Fruit fly (Drosophila melanogaster) whole organism, embryonic: ENCODE results near the gene dah.

Experiments used
- Ada2b ChIP-seq: fragments of 200-800 bp; sonication (Bioruptor generic); IDR thresholded peaks from 2 replicates; pipeline ENCODE4 v1.3.6; 2022; ENCODE audit warnings: missing biosample characterization, missing genetic modification characterization
- Awh ChIP-seq: fragments of 200-800 bp; sonication (Bioruptor generic); IDR thresholded peaks from 2 replicates; pipeline ENCODE4, ENCODE4 v1.3.6; 2022; ENCODE audit warnings: missing biosample characterization, missing genetic modification characterization
- C15 ChIP-seq: fragments of 200-800 bp; sonication (Bioruptor generic); IDR thresholded peaks from 3 replicates; pipeline ENCODE4 v1.3.6; 2022; ENCODE audit warnings: missing biosample characterization, missing genetic modification characterization
- CG10366 ChIP-seq: fragments of 200-800 bp; sonication (Bioruptor generic); IDR thresholded peaks from 2 replicates; pipeline ENCODE4 v1.3.6; 2022; ENCODE audit warnings: missing biosample characterization, missing genetic modification characterization
- CG11560 ChIP-seq: fragments of 200-800 bp; sonication (Bioruptor generic); IDR thresholded peaks from 3 replicates; pipeline ENCODE4 v1.3.6; 2022; ENCODE audit warnings: missing biosample characterization, missing genetic modification characterization
- CG11695 ChIP-seq: fragments of 200-800 bp; sonication (Bioruptor generic); IDR thresholded peaks from 3 replicates; pipeline ENCODE4 v1.3.6; 2022; ENCODE audit warnings: missing biosample characterization, missing genetic modification characterization
- CG11723 ChIP-seq: fragments of 200-800 bp; sonication (Bioruptor generic); optimal IDR thresholded peaks from 2 replicates; lab custom pipeline; 2017; ENCODE audit warnings: missing biosample characterization, mild to moderate bottlenecking, missing genetic modification characterization
- CG12659 ChIP-seq: fragments of 200-800 bp; sonication (Bioruptor generic); optimal IDR thresholded peaks from 3 replicates; lab custom pipeline; 2017; ENCODE audit warnings: mild to moderate bottlenecking, missing biosample characterization, missing genetic modification reagents, missing genetic modification characterization
- CG17359 ChIP-seq: fragments of 200-800 bp; sonication (Bioruptor generic); optimal IDR thresholded peaks from 3 replicates; lab custom pipeline; 2018; ENCODE audit warnings: missing biosample characterization, mild to moderate bottlenecking, missing genetic modification characterization, moderate library complexity
- CG1792 ChIP-seq: fragments of 200-800 bp; sonication (Bioruptor generic); optimal IDR thresholded peaks from 2 replicates; lab custom pipeline; 2016; ENCODE audit warnings: missing biosample characterization, missing genetic modification characterization
- CG18476 ChIP-seq: fragments of 200-800 bp; sonication (Bioruptor generic); optimal IDR thresholded peaks from 2 replicates; lab custom pipeline; 2016; ENCODE audit warnings: missing biosample characterization, mild to moderate bottlenecking, missing genetic modification characterization
- CG18599 ChIP-seq: fragments of 200-800 bp; sonication (Bioruptor generic); optimal IDR thresholded peaks from 3 replicates; lab custom pipeline; 2017; ENCODE audit warnings: missing biosample characterization, missing genetic modification characterization, mild to moderate bottlenecking, moderate library complexity, missing genetic modification reagents
- CG30020 ChIP-seq: fragments of 200-800 bp; optimal IDR thresholded peaks from 2 replicates; lab custom pipeline; 2019; ENCODE audit warnings: missing biosample characterization, mild to moderate bottlenecking, missing genetic modification characterization, moderate library complexity
- CG31388 ChIP-seq: fragments of 200-800 bp; sonication (Bioruptor generic); optimal IDR thresholded peaks from 2 replicates; lab custom pipeline; 2016; ENCODE audit warnings: missing biosample characterization, missing genetic modification characterization
- CG3838 ChIP-seq: fragments of 200-800 bp; sonication (Bioruptor generic); optimal IDR thresholded peaks from 3 replicates; lab custom pipeline; 2016; ENCODE audit warnings: missing biosample characterization, missing genetic modification characterization
- CG3847 ChIP-seq: fragments of 200-800 bp; sonication (Bioruptor generic); IDR thresholded peaks from 2 replicates; pipeline ENCODE4 v1.3.6; 2022; ENCODE audit warnings: missing biosample characterization, missing genetic modification characterization
- CG4282 ChIP-seq: fragments of 200-800 bp; sonication (Bioruptor generic); optimal IDR thresholded peaks from 2 replicates; lab custom pipeline; 2016; ENCODE audit warnings: missing biosample characterization, missing genetic modification characterization
- CG8388 ChIP-seq: fragments of 200-800 bp; sonication (Bioruptor generic); optimal IDR thresholded peaks from 2 replicates; lab custom pipeline; 2019; ENCODE audit warnings: missing biosample characterization, mild to moderate bottlenecking, missing genetic modification characterization, moderate library complexity
- CG8924 ChIP-seq: fragments of 200-800 bp; optimal IDR thresholded peaks from 3 replicates; lab custom pipeline; 2019; ENCODE audit warnings: missing biosample characterization, mild to moderate bottlenecking, missing genetic modification characterization, moderate library complexity
- CG9215 ChIP-seq: fragments of 200-800 bp; sonication (Bioruptor generic); IDR thresholded peaks from 2 replicates; pipeline ENCODE4 v1.3.6; 2022; ENCODE audit warnings: missing biosample characterization, missing genetic modification characterization
- CG9437 ChIP-seq: fragments of 200-800 bp; sonication (Bioruptor generic); optimal IDR thresholded peaks from 2 replicates; lab custom pipeline; 2018; ENCODE audit warnings: missing biosample characterization, mild to moderate bottlenecking, missing genetic modification characterization
- CG9609 ChIP-seq: fragments of 200-800 bp; sonication (Bioruptor generic); optimal IDR thresholded peaks from 3 replicates; lab custom pipeline; 2016; ENCODE audit warnings: missing biosample characterization, missing genetic modification characterization
- Camta ChIP-seq: fragments of 200-800 bp; sonication (Bioruptor generic); optimal IDR thresholded peaks from 2 replicates; lab custom pipeline; 2016; ENCODE audit warnings: missing biosample characterization, missing genetic modification characterization
- Dip3 ChIP-seq: fragments of 200-800 bp; sonication (Bioruptor generic); optimal IDR thresholded peaks from 3 replicates; lab custom pipeline; 2016; ENCODE audit warnings: missing biosample characterization, missing genetic modification characterization
- Ets97D ChIP-seq: fragments of 200-800 bp; sonication (Bioruptor generic); optimal IDR thresholded peaks from 3 replicates; lab custom pipeline; 2016; ENCODE audit warnings: missing biosample characterization, missing genetic modification characterization
- HmgD ChIP-seq: fragments of 200-800 bp; sonication (Bioruptor generic); optimal IDR thresholded peaks from 3 replicates; lab custom pipeline; 2016; ENCODE audit warnings: missing biosample characterization, missing genetic modification characterization
- Oli ChIP-seq: fragments of 200-800 bp; sonication (Bioruptor generic); optimal IDR thresholded peaks from 2 replicates; lab custom pipeline; 2018; ENCODE audit warnings: missing biosample characterization, mild to moderate bottlenecking, missing genetic modification characterization, moderate library complexity
- Sox100B ChIP-seq: fragments of 200-800 bp; sonication (Bioruptor generic); optimal IDR thresholded peaks from 3 replicates; lab custom pipeline; 2018; ENCODE audit warnings: missing biosample characterization, mild to moderate bottlenecking, missing genetic modification characterization
- Sry-β ChIP-seq: fragments of 200-800 bp; sonication (Bioruptor generic); optimal IDR thresholded peaks from 2 replicates; lab custom pipeline; 2018; ENCODE audit warnings: missing biosample characterization, mild to moderate bottlenecking, missing genetic modification characterization, moderate library complexity
- YL-1 ChIP-seq: fragments of 200-800 bp; sonication (Bioruptor generic); optimal IDR thresholded peaks from 3 replicates; lab custom pipeline; 2017; ENCODE audit warnings: missing biosample characterization, mild to moderate bottlenecking, missing genetic modification characterization
- bcd ChIP-seq: fragments of 200-800 bp; sonication (Bioruptor generic); optimal IDR thresholded peaks from 2 replicates; lab custom pipeline; 2017; ENCODE audit warnings: missing biosample characterization, mild to moderate bottlenecking, missing genetic modification characterization
- cg ChIP-seq: fragments of 200-800 bp; sonication (Bioruptor generic); optimal IDR thresholded peaks from 3 replicates; lab custom pipeline; 2019; ENCODE audit warnings: missing biosample characterization, mild to moderate bottlenecking, missing genetic modification characterization, moderate library complexity
- crol ChIP-seq: fragments of 200-800 bp; sonication (Bioruptor generic); IDR thresholded peaks from 2 replicates; pipeline ENCODE4 v1.3.6; 2022; ENCODE audit warnings: missing biosample characterization, missing genetic modification characterization
- dpn ChIP-seq, 2 experiments: fragments of 200-800 bp; sonication (Bioruptor generic); optimal IDR thresholded peaks; 3 replicates each; lab custom pipeline; 2016; ENCODE audit warnings: missing biosample characterization in 2 of 2, missing genetic modification characterization in 2 of 2
- ems ChIP-seq: fragments of 200-800 bp; sonication (Bioruptor generic); optimal IDR thresholded peaks from 3 replicates; lab custom pipeline; 2016; ENCODE audit warnings: missing biosample characterization, missing genetic modification characterization
- gce ChIP-seq: fragments of 200-800 bp; sonication (Bioruptor generic); IDR thresholded peaks from 3 replicates; pipeline ENCODE4 v1.3.6; 2022; ENCODE audit warnings: missing biosample characterization, missing genetic modification characterization
- lilli ChIP-seq: fragments of 200-800 bp; sonication (Bioruptor generic); optimal IDR thresholded peaks from 3 replicates; lab custom pipeline; 2016; ENCODE audit warnings: missing biosample characterization, missing genetic modification characterization
- odd ChIP-seq: fragments of 200-800 bp; sonication (Bioruptor generic); optimal IDR thresholded peaks from 2 replicates; lab custom pipeline; 2017; ENCODE audit warnings: missing biosample characterization, mild to moderate bottlenecking, missing genetic modification characterization
- org-1 ChIP-seq: fragments of 200-800 bp; sonication (Bioruptor generic); optimal IDR thresholded peaks from 2 replicates; lab custom pipeline; 2017; ENCODE audit warnings: missing biosample characterization, missing genetic modification characterization
- peb ChIP-seq: fragments of 200-800 bp; sonication (Bioruptor generic); IDR thresholded peaks from 2 replicates; pipeline ENCODE4 v1.3.6; 2022; ENCODE audit warnings: missing biosample characterization, missing genetic modification characterization
- repo ChIP-seq: fragments of 200-800 bp; sonication (Bioruptor generic); optimal IDR thresholded peaks from 2 replicates; lab custom pipeline; 2016; ENCODE audit warnings: missing biosample characterization, missing genetic modification characterization
- run ChIP-seq: fragments of 200-800 bp; sonication (Bioruptor generic); optimal IDR thresholded peaks from 3 replicates; lab custom pipeline; 2018; ENCODE audit warnings: missing biosample characterization, mild to moderate bottlenecking, missing genetic modification characterization
- sd ChIP-seq: fragments of 200-800 bp; sonication (Bioruptor generic); optimal IDR thresholded peaks from 3 replicates; lab custom pipeline; 2018; ENCODE audit warnings: missing biosample characterization, mild to moderate bottlenecking, missing genetic modification characterization, moderate library complexity
- sisA ChIP-seq: fragments of 200-800 bp; sonication (Bioruptor generic); IDR thresholded peaks from 2 replicates; pipeline ENCODE4 v1.3.6; 2022; ENCODE audit warnings: missing biosample characterization, missing genetic modification characterization
- slbo ChIP-seq: fragments of 200-800 bp; sonication (Bioruptor generic); IDR thresholded peaks from 2 replicates; pipeline ENCODE4 v1.3.6; 2022; ENCODE audit warnings: missing biosample characterization, missing genetic modification characterization
- so ChIP-seq: fragments of 200-800 bp; sonication (Bioruptor generic); IDR thresholded peaks from 3 replicates; pipeline ENCODE4 v1.3.6; 2022; ENCODE audit warnings: missing biosample characterization, missing genetic modification characterization
- sob ChIP-seq: fragments of 200-800 bp; sonication (Bioruptor generic); IDR thresholded peaks from 2 replicates; pipeline ENCODE4 v1.3.6; 2022; ENCODE audit warnings: missing biosample characterization, missing genetic modification characterization
- stwl ChIP-seq: fragments of 200-800 bp; sonication (Bioruptor generic); optimal IDR thresholded peaks from 3 replicates; lab custom pipeline; 2018; ENCODE audit warnings: missing biosample characterization, mild to moderate bottlenecking, missing genetic modification characterization, moderate library complexity
- tx ChIP-seq: fragments of 200-800 bp; sonication (Bioruptor generic); optimal IDR thresholded peaks from 2 replicates; lab custom pipeline; 2016; ENCODE audit warnings: missing biosample characterization, missing genetic modification characterization
- wor ChIP-seq: fragments of 200-800 bp; sonication (Bioruptor generic); IDR thresholded peaks from 2 replicates; pipeline ENCODE4 v1.3.6; 2022; ENCODE audit warnings: missing biosample characterization, missing genetic modification characterization

The dah gene

DNA sequence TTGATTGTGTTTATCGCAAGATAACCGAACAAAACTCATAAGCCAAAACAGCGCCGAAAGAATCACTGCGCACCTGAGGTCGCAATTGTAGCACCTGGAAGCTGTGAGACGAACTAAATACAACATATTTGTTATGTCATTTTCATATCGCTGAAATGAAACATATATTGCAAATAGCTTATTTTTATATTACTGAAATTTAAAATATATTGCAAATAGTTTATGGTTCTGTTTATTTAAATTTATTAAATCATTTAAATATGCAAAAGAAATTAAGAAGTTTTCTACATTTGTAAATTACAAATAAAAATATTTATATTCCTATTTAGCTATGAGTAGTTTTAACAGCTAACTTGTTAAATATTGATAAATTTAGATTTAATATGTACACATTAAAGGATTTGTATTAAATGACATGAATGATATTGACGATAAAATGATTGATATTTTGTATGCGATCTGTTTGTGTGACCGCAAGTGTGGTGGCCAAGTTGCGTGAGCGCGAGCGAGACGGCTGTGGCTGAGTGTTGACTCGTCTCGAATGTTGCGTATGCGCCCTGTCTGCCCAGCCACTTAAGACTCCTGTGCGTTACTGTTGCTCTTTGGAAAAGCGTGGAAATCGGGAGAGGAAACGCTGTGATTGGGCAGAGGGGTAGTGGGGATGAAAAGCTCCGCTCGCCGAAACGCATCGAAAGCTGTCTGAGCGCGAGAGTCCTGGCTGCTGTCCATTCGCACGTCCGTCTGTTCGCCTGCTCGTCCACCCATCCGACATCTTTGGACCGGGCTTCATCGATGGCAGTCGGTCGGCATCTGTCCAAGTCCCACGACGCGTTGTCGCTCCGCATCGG is 30.9 kb upstream of the dah start, which contains the start of gene gce (continued):
- TF ChIP-seq repo (GFP tag; lab: Kevin White, UChicago): no peak
- TF ChIP-seq Ets97D (GFP tag; lab: Kevin White, UChicago): no peak
- no peak for TF ChIP-seq Awh (GFP tag; lab: Robert Waterston, UW)
- TF ChIP-seq CG31388 (GFP tag; lab: Kevin White, UChicago): no peak
- no peak for TF ChIP-seq HmgD
- no peak for TF ChIP-seq CG9609 (GFP tag; lab: Kevin White, UChicago)
- peak; percentile 10 for TF ChIP-seq lilli
- peak; percentile 59 for TF ChIP-seq Oli (tag; lab: Kevin White, UChicago)
- TF ChIP-seq CG12659: peak; percentile 58
- peak; percentile 64 for TF ChIP-seq odd
- no peak for TF ChIP-seq C15 (GFP tag; lab: Robert Waterston, UW)
- TF ChIP-seq CG18476 (GFP tag; lab: Kevin White, UChicago): no peak
- TF ChIP-seq CG9437: peak; percentile 73
- no peak for TF ChIP-seq ems (GFP tag; lab: Kevin White, UChicago)
- no peak for TF ChIP-seq Dip3
- 0 out of 2 replicates have a peak, but pooled peaks have one; percentile 10 for TF ChIP-seq CG3847 (GFP tag; lab: Robert Waterston, UW)
- TF ChIP-seq CG9215 (GFP tag; lab: Robert Waterston, UW): peak; percentile 34
- peak; percentile 65 for TF ChIP-seq CG8924 (tag; lab: Kevin White, UChicago)
- peak; percentile 49 for TF ChIP-seq bcd (GFP tag; lab: Kevin White, UChicago)
- TF ChIP-seq Ada2b (GFP tag; lab: Robert Waterston, UW): peak; percentile 8; the same call in 1 of the 2 replicates
- TF ChIP-seq YL-1 (GFP tag; lab: Kevin White, UChicago): no peak
- TF ChIP-seq Sry-β (GFP tag; lab: Kevin White, UChicago): no peak
- TF ChIP-seq CG8388: peak; percentile 18
- no peak for TF ChIP-seq CG11560 (tag; lab: Robert Waterston, UW)
- TF ChIP-seq CG11723 (GFP tag; lab: Kevin White, UChicago): peak; percentile 13
- TF ChIP-seq CG10366: no peak; the same call in 1 of the 2 replicates
- no peak for TF ChIP-seq CG30020 (tag; lab: Kevin White, UChicago)
- TF ChIP-seq wor (GFP tag; lab: Robert Waterston, UW): no peak
- TF ChIP-seq tx: no peak
- TF ChIP-seq sisA (GFP tag; lab: Robert Waterston, UW): no peak
- TF ChIP-seq sob (GFP tag; lab: Robert Waterston, UW): 0 out of 2 replicates have a peak, but pooled peaks have one; percentile 12
- peak; percentile 73 for TF ChIP-seq Sox100B (GFP tag; lab: Kevin White, UChicago)
- no peak for TF ChIP-seq CG4282 (GFP tag; lab: Kevin White, UChicago)
- no peak for TF ChIP-seq CG3838
- TF ChIP-seq run (tag; lab: Kevin White, UChicago): peak; percentile 5
- peak; percentile 68 for TF ChIP-seq crol (GFP tag; lab: Robert Waterston, UW)
- no peak for TF ChIP-seq CG1792 (GFP tag; lab: Kevin White, UChicago)
- no peak for TF ChIP-seq cg (GFP tag; lab: Kevin White, UChicago)
- TF ChIP-seq Camta (GFP tag; lab: Kevin White, UChicago): no peak
- peak; percentile 74 for TF ChIP-seq CG18599 (GFP tag; lab: Kevin White, UChicago)
- no peak for TF ChIP-seq peb (GFP tag; lab: Robert Waterston, UW)
- TF ChIP-seq dpn (GFP tag; optimal IDR thresholded peaks at IDR 0.05; lab: Kevin White, UChicago): no peak
- TF ChIP-seq CG17359 (tag; lab: Kevin White, UChicago): no peak
- peak; percentile 54; the same call in 2 of the 3 replicates for TF ChIP-seq CG11695 (GFP tag; lab: Robert Waterston, UW)
- no peak for TF ChIP-seq so
- TF ChIP-seq sd (tag; lab: Kevin White, UChicago): peak; percentile 5
- TF ChIP-seq gce (GFP tag; lab: Robert Waterston, UW): peak; percentile 71; the same call in 1 of the 3 replicates
- TF ChIP-seq slbo: peak; percentile 43
- TF ChIP-seq stwl (tag; lab: Kevin White, UChicago): no peak
- peak; percentile 47 for TF ChIP-seq org-1 (GFP tag; lab: Kevin White, UChicago)
